Fruit fly (Drosophila melanogaster): Measurements from ENCODE around the gene CG42371.

Gene CG42371

DNA sequence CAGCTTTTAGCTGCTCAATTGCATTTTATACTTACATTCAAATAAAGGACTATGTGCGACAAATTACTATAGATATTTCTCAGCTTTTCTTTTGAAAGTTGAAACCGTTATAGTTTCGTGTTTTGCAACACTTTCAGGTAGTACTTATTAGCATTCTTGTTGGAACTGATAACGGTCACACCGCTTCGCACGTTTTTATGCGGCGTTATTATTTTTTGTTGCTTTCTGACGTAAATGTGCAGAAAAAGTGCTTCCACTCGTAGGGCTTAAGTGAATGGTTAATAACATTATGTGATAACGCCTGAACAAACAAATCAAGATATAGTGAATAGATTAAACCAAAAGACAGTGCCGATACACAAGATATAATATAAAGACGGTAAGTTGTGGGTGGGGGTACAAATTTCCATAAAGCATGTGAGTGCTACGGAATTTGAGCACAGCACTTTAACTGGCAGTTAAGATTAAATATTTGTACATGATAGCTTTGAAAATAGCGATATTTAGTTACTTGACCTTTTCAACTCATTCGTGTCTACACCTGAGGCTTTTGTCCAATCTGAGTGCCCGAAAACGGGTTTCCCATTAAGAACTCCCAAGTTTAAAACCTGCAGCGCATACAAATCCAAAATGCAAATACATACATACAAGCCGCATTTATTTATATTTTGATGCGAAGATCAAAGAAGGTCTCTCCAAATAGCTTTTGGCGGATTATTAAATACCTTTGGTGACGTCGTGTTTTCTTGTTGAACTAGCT is 3.7 kb upstream of the CG42371 start, which contains the start of gene papi:
TSS of gene papi (plus strand) at position 176 of the 760 bp plus-strand sequence.
- no peak for TF ChIP-seq CG10348 (GFP tag; IDR thresholded peaks at IDR 0.05)
- TF ChIP-seq Snoo (tag; optimal IDR thresholded peaks at IDR 0.05), result no peak
- TF ChIP-seq fd96Ca (GFP tag; IDR thresholded peaks at IDR 0.05), result no peak
- no peak for TF ChIP-seq gl (tag; optimal IDR thresholded peaks at IDR 0.05)
- TF ChIP-seq CG14655 (GFP tag; optimal IDR thresholded peaks at IDR 0.05), result no peak
- no peak for TF ChIP-seq rn (GFP tag; IDR thresholded peaks at IDR 0.05)
- no peak for TF ChIP-seq CG32121 (GFP tag; IDR thresholded peaks at IDR 0.05)
- no peak for TF ChIP-seq D1 (tag; optimal IDR thresholded peaks at IDR 0.05)
- TF ChIP-seq CG34367 (tag; optimal IDR thresholded peaks at IDR 0.05), result no peak
- no peak for TF ChIP-seq CG9948 (tag; optimal IDR thresholded peaks at IDR 0.05)
- TF ChIP-seq CG13204 (GFP tag; optimal IDR thresholded peaks at IDR 0.05), result no peak
- no peak for TF ChIP-seq Pif1B (GFP tag; optimal IDR thresholded peaks at IDR 0.05)
- TF ChIP-seq EcR (GFP tag; optimal IDR thresholded peaks at IDR 0.05), result no peak

DNA sequence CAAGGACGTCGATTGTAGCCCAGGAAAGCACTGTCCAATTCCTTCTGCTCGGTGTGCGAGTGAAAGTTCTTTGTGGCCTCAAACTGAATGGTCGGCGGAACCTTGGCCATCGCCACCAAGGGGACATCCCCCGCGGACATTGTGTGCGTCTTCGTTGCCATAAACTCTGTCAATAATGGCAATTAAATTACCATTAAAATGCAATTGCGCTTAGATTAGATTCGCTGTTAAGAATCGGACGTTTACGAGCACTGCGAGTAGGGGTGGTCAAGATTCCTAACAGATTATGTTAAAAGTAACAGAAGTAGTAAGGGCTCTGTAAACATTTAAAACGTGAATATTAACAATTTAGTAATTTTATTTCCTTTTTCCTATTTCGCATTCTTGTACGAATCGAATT is 981 bp downstream of the CG42371 start, which contains the start of gene daed:
TSS of gene daed (minus strand) at position 247 of the 400 bp plus-strand sequence.
- TF ChIP-seq rn (GFP tag; IDR thresholded peaks at IDR 0.05) (no peak), CG14655 (GFP tag; optimal IDR thresholded peaks at IDR 0.05) (no peak), fd96Ca (GFP tag; IDR thresholded peaks at IDR 0.05) (no peak), CG10348 (GFP tag; IDR thresholded peaks at IDR 0.05) (no peak), CG13204 (GFP tag; optimal IDR thresholded peaks at IDR 0.05) (no peak), CG9948 (tag; optimal IDR thresholded peaks at IDR 0.05) (no peak)

DNA sequence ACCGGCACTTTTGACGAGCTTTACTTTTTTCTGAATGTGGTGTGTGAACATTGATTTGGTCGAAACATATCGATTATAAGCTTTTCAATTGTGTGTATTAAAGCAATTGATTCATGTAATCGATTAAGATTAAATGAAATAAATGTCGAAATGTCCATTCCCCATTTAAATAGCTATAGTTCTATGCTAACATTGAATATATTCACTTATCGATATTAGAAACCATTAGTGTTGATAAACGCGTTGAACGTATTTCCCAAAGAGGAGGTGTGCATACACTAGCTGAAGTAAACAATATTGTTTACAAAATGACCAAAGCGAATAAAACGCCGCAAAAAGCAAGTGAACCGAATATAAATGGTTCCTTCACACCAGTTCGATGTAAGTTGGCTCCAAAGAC is 3.0 kb downstream of the CG42371 start, which contains the start of the genes Uch and CG34174:
TSS of gene Uch (minus strand) at position 208 of the 400 bp plus-strand sequence.
TSS of gene CG34174 (plus strand) at position 263 of the 400 bp plus-strand sequence.
- TF ChIP-seq Snoo (tag; optimal IDR thresholded peaks at IDR 0.05) (peak; percentile 15), gl (tag; optimal IDR thresholded peaks at IDR 0.05) (no peak), fd96Ca (GFP tag; IDR thresholded peaks at IDR 0.05) (no peak), CG17806 (tag; optimal IDR thresholded peaks at IDR 0.05) (no peak), CG15710 (tag; optimal IDR thresholded peaks at IDR 0.05) (peak; percentile 67), D1 (tag; optimal IDR thresholded peaks at IDR 0.05) (no peak), rn (GFP tag; IDR thresholded peaks at IDR 0.05) (no peak)

DNA sequence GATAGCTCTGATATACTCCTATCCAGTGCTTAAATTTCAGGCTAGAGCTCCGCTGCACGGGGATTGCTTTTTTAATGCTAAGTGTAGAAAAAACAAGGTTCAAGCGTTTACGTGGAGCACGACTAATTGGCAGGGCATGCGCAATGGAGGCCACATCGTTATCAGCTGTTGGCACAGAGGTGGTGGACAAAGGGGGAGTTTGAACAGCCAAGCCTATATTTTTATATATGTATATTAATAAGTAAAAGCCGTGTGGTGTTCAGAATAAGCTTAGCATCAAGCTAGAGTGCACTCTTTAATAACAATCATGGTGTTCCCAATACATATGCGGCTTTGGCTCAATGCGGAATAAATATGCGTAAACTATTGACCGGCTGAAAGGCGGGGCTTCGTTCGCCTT is 4.6 kb downstream of the CG42371 start, which contains the start of gene CG15385:
TSS of gene CG15385 (minus strand) at position 94 of the 400 bp plus-strand sequence.
- TF ChIP-seq Ets98B (GFP tag; IDR thresholded peaks at IDR 0.05), result no peak
- TF ChIP-seq CG8159 (tag; optimal IDR thresholded peaks at IDR 0.05), result no peak
- TF ChIP-seq fd96Ca (GFP tag; IDR thresholded peaks at IDR 0.05), result no peak
- TF ChIP-seq gl (tag; optimal IDR thresholded peaks at IDR 0.05), result no peak
- TF ChIP-seq CG32121 (GFP tag; IDR thresholded peaks at IDR 0.05), result no peak
- no peak for TF ChIP-seq CG17806 (tag; optimal IDR thresholded peaks at IDR 0.05)
- TF ChIP-seq CG34367 (tag; optimal IDR thresholded peaks at IDR 0.05), result no peak
- no peak for TF ChIP-seq Pif1B (GFP tag; optimal IDR thresholded peaks at IDR 0.05)
- TF ChIP-seq CG9948 (tag; optimal IDR thresholded peaks at IDR 0.05), result no peak

DNA sequence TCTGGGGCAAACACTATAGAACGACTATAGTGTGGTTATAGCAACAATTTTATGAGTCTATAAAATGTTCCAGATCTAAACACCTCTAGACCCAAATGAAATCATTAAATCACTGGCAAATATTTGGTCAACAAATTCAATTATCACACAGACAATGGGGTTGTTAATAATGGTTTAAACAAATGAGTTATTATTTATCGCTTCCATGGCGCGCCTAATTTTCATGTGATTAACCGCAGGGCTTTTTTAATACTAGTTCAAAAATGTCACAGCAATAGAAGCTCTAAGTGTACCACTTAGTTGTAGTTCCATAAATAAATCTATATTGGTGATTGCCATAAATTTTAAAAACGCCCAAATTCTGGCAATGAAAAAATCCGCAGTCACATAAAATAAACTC is 8.0 kb downstream of the CG42371 start, which contains the start of gene CG33124:
TSS of gene CG33124 (minus strand) at position 101 of the 400 bp plus-strand sequence.
- TF ChIP-seq Ets98B (GFP tag; IDR thresholded peaks at IDR 0.05) (no peak), Pif1A (GFP tag; optimal IDR thresholded peaks at IDR 0.05) (no peak), CG12605 (GFP tag; IDR thresholded peaks at IDR 0.05) (no peak), CG4496 (GFP tag; IDR thresholded peaks at IDR 0.05) (no peak), Snoo (tag; optimal IDR thresholded peaks at IDR 0.05) (no peak), CG8301 (tag; optimal IDR thresholded peaks at IDR 0.05) (no peak), CG13204 (GFP tag; optimal IDR thresholded peaks at IDR 0.05) (no peak), CG32121 (GFP tag; IDR thresholded peaks at IDR 0.05) (no peak)

DNA sequence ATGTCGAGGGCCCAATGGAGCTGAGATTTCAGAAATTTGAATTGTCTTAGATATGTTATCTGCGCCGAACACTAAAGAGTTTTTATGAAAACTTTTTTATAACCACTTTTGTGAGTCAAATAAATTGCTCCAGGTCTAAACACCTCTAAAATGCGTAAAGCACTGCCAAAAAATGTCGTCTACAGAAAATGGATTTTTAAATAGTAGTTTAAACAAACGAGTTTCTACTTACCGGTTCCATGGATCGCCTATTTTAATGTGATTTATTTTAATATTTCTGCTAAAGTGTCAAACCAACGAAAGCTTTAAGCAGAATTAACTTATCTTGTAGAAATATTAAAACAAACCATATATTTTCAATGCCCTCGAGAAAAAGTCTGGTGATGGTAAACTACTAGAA is 11.0 kb downstream of the CG42371 start, which contains the start of gene CG31668:
TSS of gene CG31668 (minus strand) at position 101 of the 400 bp plus-strand sequence.
- TF ChIP-seq CG17806 (tag; optimal IDR thresholded peaks at IDR 0.05) (no peak), CG15710 (tag; optimal IDR thresholded peaks at IDR 0.05) (no peak), fd96Ca (GFP tag; IDR thresholded peaks at IDR 0.05) (no peak), gl (tag; optimal IDR thresholded peaks at IDR 0.05) (no peak), Snoo (tag; optimal IDR thresholded peaks at IDR 0.05) (no peak), CG8301 (tag; optimal IDR thresholded peaks at IDR 0.05) (no peak), CG10348 (GFP tag; IDR thresholded peaks at IDR 0.05) (no peak), CG9948 (tag; optimal IDR thresholded peaks at IDR 0.05) (no peak), CG4496 (GFP tag; IDR thresholded peaks at IDR 0.05) (no peak)
